Worm (Caenorhabditis elegans) whole organism, L1 larva: ENCODE data around the gene mks-3.

Experiments used
- alr-1 ChIP-seq: fragments of 200-800 bp; sonication (Bioruptor generic); optimal IDR thresholded peaks from 2 replicates; lab custom pipeline; 2018; ENCODE audit warnings: borderline replicate concordance, mild to moderate bottlenecking, missing genetic modification characterization, missing compliant biosample characterization
- elt-3 ChIP-seq, 6 experiments: fragments of 150-350 bp in 1 of 6; sonication (generic microtip); optimal IDR thresholded peaks; 2 replicates each; lab custom pipeline; 2017 to 2018; ENCODE audit warnings: missing biosample characterization in 6 of 6, missing genetic modification characterization in 6 of 6, inconsistent platforms in 1 of 6
- lir-3 ChIP-seq: sonication (generic microtip); optimal IDR thresholded peaks from 2 replicates; lab custom pipeline; 2016; ENCODE audit warnings: mild to moderate bottlenecking, missing genetic modification characterization, moderate library complexity, missing compliant biosample characterization; ENCODE audit not compliant: poor library complexity
- mdl-1 ChIP-seq, 2 experiments: fragments of 150-350 bp; optimal IDR thresholded peaks; 2 replicates each; lab custom pipeline; 2014 to 2017; ENCODE audit warnings: missing biosample characterization in 2 of 2, missing genetic modification characterization in 2 of 2, inconsistent platforms in 1 of 2
- mef-2 ChIP-seq: fragments of 150-350 bp; optimal IDR thresholded peaks from 2 replicates; lab custom pipeline; 2014; ENCODE audit warnings: missing biosample characterization, missing genetic modification characterization
- mep-1 ChIP-seq: fragments of 150-350 bp; optimal IDR thresholded peaks from 2 replicates; lab custom pipeline; 2014; ENCODE audit warnings: missing biosample characterization, missing genetic modification characterization
- nhr-28 ChIP-seq: fragments of 150-350 bp; optimal IDR thresholded peaks from 2 replicates; lab custom pipeline; 2014; ENCODE audit warnings: missing biosample characterization, missing genetic modification characterization
- nhr-76 ChIP-seq: sonication (generic microtip); optimal IDR thresholded peaks from 2 replicates; lab custom pipeline; 2017; ENCODE audit warnings: missing biosample characterization, missing genetic modification characterization
- pqm-1 ChIP-seq: sonication (generic microtip); optimal IDR thresholded peaks from 3 replicates; lab custom pipeline; 2017; ENCODE audit warnings: missing biosample characterization, missing genetic modification characterization
- sptf-1 ChIP-seq: fragments of 150-350 bp; optimal IDR thresholded peaks from 2 replicates; lab custom pipeline; 2014; ENCODE audit warnings: missing biosample characterization, missing genetic modification characterization
- tbx-2 ChIP-seq: sonication (generic microtip); optimal IDR thresholded peaks from 2 replicates; lab custom pipeline; 2016; ENCODE audit warnings: missing genetic modification characterization, missing compliant biosample characterization
- zag-1 ChIP-seq: fragments of 150-350 bp; optimal IDR thresholded peaks from 2 replicates; lab custom pipeline; 2014; ENCODE audit warnings: missing biosample characterization, missing genetic modification characterization
- ztf-11 ChIP-seq, 2 experiments: sonication (generic microtip); optimal IDR thresholded peaks; 2 replicates each; lab custom pipeline; 2016 to 2017; ENCODE audit warnings: missing genetic modification characterization in 2 of 2, missing biosample characterization in 1 of 2, missing compliant biosample characterization in 1 of 2

DNA sequence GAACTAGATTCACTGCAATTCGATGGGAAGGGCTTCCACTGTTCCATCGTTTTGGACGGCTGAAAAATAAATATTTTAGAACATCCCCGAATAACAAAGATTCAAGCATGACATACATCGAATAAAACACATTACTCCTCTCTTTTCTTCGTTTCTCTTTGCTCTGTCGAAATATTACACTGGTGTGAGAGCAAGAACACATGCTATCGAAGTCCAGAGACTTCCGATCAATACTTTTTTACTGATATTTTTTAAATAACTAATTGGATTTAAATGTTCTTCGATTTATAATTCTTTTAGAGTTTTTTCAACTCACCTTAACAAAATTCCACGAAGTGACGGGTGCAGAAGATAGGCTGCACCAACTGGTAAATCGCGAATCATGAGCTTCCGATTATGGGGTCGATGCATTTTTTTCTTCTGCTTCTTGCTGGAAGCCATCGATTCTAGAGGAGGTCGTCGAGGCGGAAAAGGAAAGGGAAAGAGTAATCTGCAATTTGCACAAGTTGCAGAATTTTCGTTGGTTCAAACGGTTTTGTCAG is 29.9 kb upstream of the mks-3 start, which contains the start of the genes oig-4 and R07G3.7:
- TF ChIP-seq zag-1 (tag; lab: Kevin White, UChicago) (no peak), lir-3 (tag; lab: Kevin White, UChicago) (no peak), mef-2 (tag; lab: Kevin White, UChicago) (no peak), nhr-28 (tag; lab: Kevin White, UChicago) (no peak), ztf-11 (tag; optimal IDR thresholded peaks at IDR 0.05; lab: Kevin White, UChicago) (no peak), mdl-1 (tag; optimal IDR thresholded peaks at IDR 0.05; lab: Kevin White, UChicago) (no peak), pqm-1 (tag; lab: Kevin White, UChicago) (no peak), tbx-2 (tag; lab: Kevin White, UChicago) (no peak), elt-3 (tag; optimal IDR thresholded peaks at IDR 0.05; lab: Kevin White, UChicago) (no peak), nhr-76 (tag; lab: Kevin White, UChicago) (no peak), mep-1 (tag; lab: Kevin White, UChicago) (no peak), sptf-1 (tag; lab: Kevin White, UChicago) (no peak), alr-1 (no peak)
